Worm (Caenorhabditis elegans): ENCODE measurements around the gene C56E6.4.

- TF ChIP-seq ztf-23 (GFP tag; IDR thresholded peaks at IDR 0.05) = no peak
- no peak for TF ChIP-seq med-1 (GFP tag; optimal IDR thresholded peaks at IDR 0.05; ENCODE audit: insufficient read depth)
- TF ChIP-seq ztf-29 (GFP tag; IDR thresholded peaks at IDR 0.05) = no peak
- TF ChIP-seq tab-1 (GFP tag; IDR thresholded peaks at IDR 0.05) = no peak
- no peak for TF ChIP-seq cog-1 (tag; optimal IDR thresholded peaks at IDR 0.05)
- no peak for TF ChIP-seq flt-1 (GFP tag; IDR thresholded peaks at IDR 0.05)
- TF ChIP-seq T22C8.4 (GFP tag; IDR thresholded peaks at IDR 0.05) = no peak
- TF ChIP-seq klf-2 (GFP tag; conservative IDR thresholded peaks at IDR 0.05) = no peak
- TF ChIP-seq ref-1 (GFP tag; conservative IDR thresholded peaks at IDR 0.05) = no peak
Measured at ce11 chrII:6519703-6520102, 8.8 kb downstream of the C56E6.4 start.

All from whole organism, midembryonic.